Fruit fly (Drosophila melanogaster): ENCODE measurements around the gene CG6149.

DNA sequence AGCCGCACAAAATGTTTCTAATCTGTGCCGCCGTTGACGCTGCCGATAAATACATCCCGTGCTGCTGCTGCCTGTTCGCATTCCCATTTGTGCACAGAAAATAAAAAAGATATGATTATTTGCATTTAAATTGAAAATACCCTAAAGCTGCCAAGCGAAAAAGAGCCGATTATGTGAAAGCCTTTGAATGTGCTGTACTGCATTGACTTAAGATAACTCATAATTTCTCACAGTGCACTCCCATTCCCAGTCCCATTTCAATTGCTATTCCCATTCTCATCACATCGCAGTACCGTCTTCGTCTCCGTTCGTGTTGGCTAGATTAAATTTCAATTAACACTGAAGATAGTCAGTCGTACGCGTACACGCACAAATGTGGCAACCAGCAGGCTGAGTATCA lies 13.7 kb upstream of the CG6149 start:
- TF ChIP-seq CG11617 (GFP tag; optimal IDR thresholded peaks at IDR 0.05): no peak
- TF ChIP-seq CG5204 (GFP tag; optimal IDR thresholded peaks at IDR 0.05): no peak
- TF ChIP-seq CG12768 (GFP tag; optimal IDR thresholded peaks at IDR 0.05): no peak
- TF ChIP-seq CG7045 (GFP tag; optimal IDR thresholded peaks at IDR 0.05): no peak
